Fruit fly (Drosophila melanogaster) whole organism, embryonic: Measurements from ENCODE around the gene CG1951.

Experiments
- Aef1 ChIP-seq: fragments of 200-800 bp; sonication (Bioruptor generic); IDR thresholded peaks from 3 replicates; pipeline ENCODE4 v1.3.6; 2022; ENCODE audit warnings: missing biosample characterization, missing genetic modification characterization
- Atf6 ChIP-seq: fragments of 200-800 bp; sonication (Bioruptor generic); IDR thresholded peaks from 2 replicates; pipeline ENCODE4 v1.3.6; 2022; ENCODE audit warnings: missing biosample characterization, missing genetic modification characterization
- Blimp-1 ChIP-seq: fragments of 200-800 bp; sonication (Bioruptor generic); optimal IDR thresholded peaks from 3 replicates; lab custom pipeline; 2018; ENCODE audit warnings: missing biosample characterization, missing genetic modification characterization, mild to moderate bottlenecking, moderate library complexity, missing genetic modification reagents
- CG10959 ChIP-seq: fragments of 200-800 bp; sonication (Bioruptor generic); IDR thresholded peaks from 2 replicates; pipeline ENCODE4 v1.3.6; 2022; ENCODE audit warnings: missing biosample characterization, missing genetic modification characterization
- CG11085 ChIP-seq: fragments of 200-800 bp; sonication (Bioruptor generic); IDR thresholded peaks from 2 replicates; pipeline ENCODE4 v1.3.6; 2022; ENCODE audit warnings: missing biosample characterization, missing genetic modification characterization
- CG11247 ChIP-seq: fragments of 200-800 bp; sonication (Bioruptor generic); IDR thresholded peaks from 2 replicates; pipeline ENCODE4 v1.3.6; 2022; ENCODE audit warnings: missing biosample characterization, missing genetic modification characterization
- CG11456 ChIP-seq: fragments of 200-800 bp; sonication (Bioruptor generic); IDR thresholded peaks from 3 replicates; pipeline ENCODE4 v1.3.6; 2022; ENCODE audit warnings: missing biosample characterization, missing genetic modification characterization
- CG13624 ChIP-seq: fragments of 200-800 bp; sonication (Bioruptor generic); optimal IDR thresholded peaks from 2 replicates; lab custom pipeline; 2016; ENCODE audit warnings: missing biosample characterization, missing genetic modification characterization
- CG13775 ChIP-seq: fragments of 200-800 bp; sonication (Bioruptor generic); optimal IDR thresholded peaks from 3 replicates; lab custom pipeline; 2017; ENCODE audit warnings: missing biosample characterization, mild to moderate bottlenecking, missing genetic modification characterization
- CG14441 ChIP-seq: fragments of 200-800 bp; sonication (Bioruptor generic); IDR thresholded peaks from 2 replicates; pipeline ENCODE4 v1.3.6; 2022; ENCODE audit warnings: missing biosample characterization, missing genetic modification characterization
- CG14860 ChIP-seq: fragments of 200-800 bp; sonication (Bioruptor generic); IDR thresholded peaks from 3 replicates; pipeline ENCODE4 v1.3.6; 2022; ENCODE audit warnings: missing biosample characterization, missing genetic modification characterization; ENCODE audit not compliant: partially characterized antibody
- CG17802 ChIP-seq: fragments of 200-800 bp; sonication (Bioruptor generic); optimal IDR thresholded peaks from 2 replicates; lab custom pipeline; 2018; ENCODE audit warnings: missing biosample characterization, mild to moderate bottlenecking, missing genetic modification characterization, moderate library complexity
- CG17829 ChIP-seq: fragments of 200-800 bp; optimal IDR thresholded peaks from 2 replicates; lab custom pipeline; 2019; ENCODE audit warnings: missing biosample characterization, mild to moderate bottlenecking, missing genetic modification characterization, moderate library complexity
- CG18011 ChIP-seq: fragments of 200-800 bp; sonication (Bioruptor generic); optimal IDR thresholded peaks from 2 replicates; lab custom pipeline; 2017; ENCODE audit warnings: missing biosample characterization, missing genetic modification characterization, mild to moderate bottlenecking, moderate library complexity, missing genotype
- CG1832 ChIP-seq: fragments of 200-800 bp; sonication (Bioruptor generic); optimal IDR thresholded peaks from 2 replicates; lab custom pipeline; 2017; ENCODE audit warnings: missing biosample characterization, mild to moderate bottlenecking, missing genetic modification characterization, inconsistent platforms
- CG2678 ChIP-seq: fragments of 200-800 bp; sonication (Bioruptor generic); optimal IDR thresholded peaks from 3 replicates; lab custom pipeline; 2019; ENCODE audit warnings: missing biosample characterization, mild to moderate bottlenecking, missing genetic modification characterization, moderate library complexity
- CG30431 ChIP-seq: fragments of 200-800 bp; sonication (Bioruptor generic); optimal IDR thresholded peaks from 2 replicates; lab custom pipeline; 2017; ENCODE audit warnings: missing biosample characterization, missing genetic modification characterization
- CG3065 ChIP-seq: fragments of 200-800 bp; sonication (Bioruptor generic); optimal IDR thresholded peaks from 2 replicates; lab custom pipeline; 2016; ENCODE audit warnings: missing biosample characterization, missing genetic modification characterization
- CG31224 ChIP-seq: fragments of 200-800 bp; sonication (Bioruptor generic); IDR thresholded peaks from 2 replicates; pipeline ENCODE4 v1.3.6; 2022; ENCODE audit warnings: missing biosample characterization, missing genetic modification characterization
- CG34422 ChIP-seq: fragments of 200-800 bp; sonication (Bioruptor generic); IDR thresholded peaks from 3 replicates; pipeline ENCODE4 v1.3.6; 2022; ENCODE audit warnings: missing biosample characterization, missing genetic modification characterization
- CG4424 ChIP-seq: fragments of 200-800 bp; sonication (Bioruptor generic); optimal IDR thresholded peaks from 3 replicates; lab custom pipeline; 2016; ENCODE audit warnings: missing biosample characterization, missing genetic modification characterization
- CG6175 ChIP-seq: fragments of 200-800 bp; sonication (Bioruptor generic); IDR thresholded peaks from 3 replicates; pipeline ENCODE4 v1.3.6; 2022; ENCODE audit warnings: missing biosample characterization, missing genetic modification characterization
- CG6765 ChIP-seq: fragments of 200-800 bp; sonication (Bioruptor generic); optimal IDR thresholded peaks from 3 replicates; lab custom pipeline; 2017; ENCODE audit warnings: missing biosample characterization, mild to moderate bottlenecking, missing genetic modification characterization
- CG6791 ChIP-seq: fragments of 200-800 bp; sonication (Bioruptor generic); IDR thresholded peaks from 3 replicates; pipeline ENCODE4 v1.3.6; 2022; ENCODE audit warnings: missing biosample characterization, missing genetic modification characterization; ENCODE audit not compliant: partially characterized antibody
- CG7786 ChIP-seq: fragments of 200-800 bp; sonication (Bioruptor generic); optimal IDR thresholded peaks from 2 replicates; lab custom pipeline; 2016; ENCODE audit warnings: missing biosample characterization, missing genetic modification characterization
- CG8944 ChIP-seq: fragments of 200-800 bp; sonication (Bioruptor generic); optimal IDR thresholded peaks from 3 replicates; lab custom pipeline; 2016; ENCODE audit warnings: missing biosample characterization, missing genetic modification characterization
- Dfd ChIP-seq, 2 experiments: fragments of >200 bp; optimal IDR thresholded peaks; 2 replicates each; lab custom pipeline; 2017; ENCODE audit warnings: missing biosample characterization in 2 of 2, missing genetic modification characterization in 2 of 2
- ERR ChIP-seq: fragments of 200-800 bp; sonication (Bioruptor generic); optimal IDR thresholded peaks from 2 replicates; lab custom pipeline; 2016; ENCODE audit warnings: missing biosample characterization, missing genetic modification characterization
- Eip74EF ChIP-seq, 2 experiments: fragments of 200-800 bp in 1 of 2; fragments of >200 bp in 1 of 2; sonication (Bioruptor generic) in 1 of 2; optimal IDR thresholded peaks; 2 replicates each; lab custom pipeline; 2017 to 2019; ENCODE audit warnings: missing biosample characterization in 2 of 2, missing genetic modification characterization in 2 of 2, mild to moderate bottlenecking in 1 of 2, moderate library complexity in 1 of 2
- Fer3 ChIP-seq: fragments of 200-800 bp; sonication (Bioruptor generic); optimal IDR thresholded peaks from 2 replicates; lab custom pipeline; 2018; ENCODE audit warnings: missing biosample characterization, mild to moderate bottlenecking, missing genetic modification characterization, moderate library complexity
- Gsc ChIP-seq: fragments of 200-800 bp; sonication (Bioruptor generic); IDR thresholded peaks from 2 replicates; pipeline ENCODE4 v1.3.6; 2022; ENCODE audit warnings: missing biosample characterization, missing genetic modification characterization
- Hr39 ChIP-seq: fragments of >200 bp; optimal IDR thresholded peaks from 2 replicates; lab custom pipeline; 2017
- Lhr ChIP-seq: fragments of 200-800 bp; sonication (Bioruptor generic); optimal IDR thresholded peaks from 3 replicates; lab custom pipeline; 2017; ENCODE audit warnings: mild to moderate bottlenecking, missing biosample characterization, missing genetic modification reagents, missing genetic modification characterization
- Meics ChIP-seq: fragments of 200-800 bp; sonication (Bioruptor generic); optimal IDR thresholded peaks from 2 replicates; lab custom pipeline; 2017; ENCODE audit warnings: missing biosample characterization, mild to moderate bottlenecking, missing genetic modification characterization
- Mrtf ChIP-seq: fragments of 200-800 bp; sonication (Bioruptor generic); IDR thresholded peaks from 3 replicates; pipeline ENCODE4 v1.3.6; 2022; ENCODE audit warnings: missing biosample characterization, missing genetic modification characterization
- Poxn ChIP-seq: fragments of 200-800 bp; sonication (Bioruptor generic); IDR thresholded peaks from 2 replicates; pipeline ENCODE4 v1.3.6; 2022; ENCODE audit warnings: missing biosample characterization, missing genetic modification characterization
- Ptx1 ChIP-seq: fragments of 200-800 bp; sonication (Bioruptor generic); IDR thresholded peaks from 2 replicates; pipeline ENCODE4 v1.3.6; 2022; ENCODE audit warnings: missing biosample characterization, missing genetic modification characterization
- Six4 ChIP-seq: fragments of 200-800 bp; sonication (Bioruptor generic); optimal IDR thresholded peaks from 2 replicates; lab custom pipeline; 2016; ENCODE audit warnings: missing biosample characterization, missing genetic modification characterization
- Tbp ChIP-seq: fragments of >200 bp; optimal IDR thresholded peaks from 2 replicates; lab custom pipeline; 2018; ENCODE audit warnings: missing biosample characterization, missing genetic modification characterization
- Trl ChIP-seq, 3 experiments: fragments of >200 bp in 2 of 3; fragments of 200-800 bp in 1 of 3; sonication (Bioruptor generic) in 1 of 3; optimal IDR thresholded peaks; 2 replicates in 1 of 3; 3 replicates in 2 of 3; lab custom pipeline; 2016 to 2017; ENCODE audit warnings: missing biosample characterization in 1 of 3, missing genetic modification characterization in 1 of 3
- Vsx1 ChIP-seq: fragments of 200-800 bp; sonication (Bioruptor generic); optimal IDR thresholded peaks from 2 replicates; lab custom pipeline; 2017; ENCODE audit warnings: missing biosample characterization, mild to moderate bottlenecking, missing genetic modification characterization, missing genetic modification reagents
- ato ChIP-seq: fragments of 200-800 bp; sonication (Bioruptor generic); IDR thresholded peaks from 2 replicates; pipeline ENCODE4 v1.3.6; 2022; ENCODE audit warnings: missing biosample characterization, missing genetic modification characterization; ENCODE audit not compliant: partially characterized antibody
- disco-r ChIP-seq: fragments of 200-800 bp; sonication (Bioruptor generic); optimal IDR thresholded peaks from 2 replicates; lab custom pipeline; 2016; ENCODE audit warnings: missing biosample characterization, missing genetic modification characterization
- hb ChIP-seq: fragments of 200-800 bp; sonication (Bioruptor generic); IDR thresholded peaks from 3 replicates; pipeline ENCODE4 v1.3.6; 2022; ENCODE audit warnings: missing biosample characterization, missing genetic modification characterization; ENCODE audit not compliant: partially characterized antibody
- hth ChIP-seq: fragments of >200 bp; optimal IDR thresholded peaks from 2 replicates; lab custom pipeline; 2017; ENCODE audit warnings: inconsistent platforms
- kah ChIP-seq: fragments of 200-800 bp; sonication (Bioruptor generic); optimal IDR thresholded peaks from 2 replicates; lab custom pipeline; 2018; ENCODE audit warnings: missing biosample characterization, mild to moderate bottlenecking, missing genetic modification characterization
- prd ChIP-seq, 3 experiments: fragments of >200 bp in 2 of 3; fragments of 200-800 bp in 1 of 3; sonication (Bioruptor generic) in 1 of 3; optimal IDR thresholded peaks in 2 of 3; IDR thresholded peaks in 1 of 3; 2 replicates in 2 of 3; 3 replicates in 1 of 3; pipeline versions ENCODE4 v1.3.6 to Lab custom; 2017 to 2022; ENCODE audit warnings: missing biosample characterization in 1 of 3, missing genetic modification characterization in 1 of 3
- twi ChIP-seq: fragments of 200-800 bp; optimal IDR thresholded peaks from 2 replicates; lab custom pipeline; 2019; ENCODE audit warnings: missing biosample characterization, mild to moderate bottlenecking, missing genetic modification characterization, moderate library complexity

Gene CG1951

DNA sequence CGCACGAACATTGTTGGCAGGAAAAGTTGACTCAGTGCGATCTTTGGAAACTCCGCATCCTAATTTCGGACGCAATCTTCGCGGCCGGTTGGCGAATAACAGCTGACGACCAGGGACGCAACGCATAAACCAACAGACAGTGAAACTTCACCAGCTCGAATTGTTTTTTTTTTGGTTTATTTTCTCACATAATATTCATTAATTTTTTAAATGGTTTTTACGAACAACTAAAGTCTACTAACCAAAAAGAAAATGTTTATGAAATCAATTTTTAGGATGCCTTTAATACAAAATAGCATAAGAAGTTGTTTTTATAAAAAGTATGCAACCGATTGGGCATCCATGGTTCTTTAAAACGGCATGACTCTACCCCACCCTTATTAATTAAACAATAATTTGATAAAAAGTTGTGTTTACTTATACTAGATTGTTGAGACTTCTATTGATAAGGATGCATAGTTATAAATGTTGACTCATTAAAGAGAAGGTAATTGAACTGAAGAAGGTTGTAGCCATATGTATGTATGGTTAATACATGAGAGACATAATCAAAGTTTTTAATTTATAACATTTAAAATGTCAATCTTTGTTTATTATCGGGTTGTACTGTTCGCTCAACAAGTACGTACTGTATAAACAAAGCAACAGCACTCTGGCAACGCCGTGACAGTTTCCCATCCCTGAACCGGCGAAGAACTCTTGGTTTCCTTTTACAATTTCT is 7.0 kb downstream of the CG1951 start, which contains the start of the genes beta4GalNAcTB and Cpsf100 (continued):
- TF ChIP-seq disco-r (GFP tag; lab: Kevin White, UChicago) (no peak), CG6765 (GFP tag; lab: Kevin White, UChicago) (peak; percentile 47), Vsx1 (no peak), CG17829 (tag; lab: Kevin White, UChicago) (peak; percentile 56), CG11456 (GFP tag; lab: Robert Waterston, UW) (peak; percentile 68; the same call in 2 of the 3 replicates), CG6791 (GFP tag; lab: Robert Waterston, UW) (no peak), CG11247 (GFP tag; lab: Robert Waterston, UW) (peak; percentile 61), CG1832 (GFP tag; lab: Kevin White, UChicago) (no peak), CG34422 (peak; percentile 70), Meics (GFP tag; lab: Kevin White, UChicago) (peak; percentile 79), Six4 (GFP tag; lab: Kevin White, UChicago) (peak; percentile 49), CG18011 (GFP tag; lab: Kevin White, UChicago) (peak; percentile 46), CG31224 (GFP tag; lab: Robert Waterston, UW) (peak; percentile 27; the same call in 1 of the 2 replicates), CG13775 (GFP tag; lab: Kevin White, UChicago) (peak; percentile 89), Trl (optimal IDR thresholded peaks at IDR 0.05; lab: Kevin White, UChicago) (no peak), Trl (GFP tag; optimal IDR thresholded peaks at IDR 0.05; lab: Kevin White, UChicago) (peak; percentile 48), CG17802 (tag; lab: Kevin White, UChicago) (no peak), CG13624 (peak; percentile 41), kah (GFP tag; lab: Kevin White, UChicago) (peak; percentile 6), Fer3 (tag; lab: Kevin White, UChicago) (peak; percentile 53), CG14860 (no peak), CG7786 (GFP tag; lab: Kevin White, UChicago) (peak; percentile 20), Dfd (GFP tag; optimal IDR thresholded peaks at IDR 0.05; lab: Kevin White, UChicago) (no peak), Mrtf (GFP tag; lab: Robert Waterston, UW) (peak; percentile 29; the same call in 1 of the 3 replicates), CG11085 (peak; percentile 72), Blimp-1 (GFP tag; lab: Kevin White, UChicago) (no peak), hth (lab: Kevin White, UChicago) (no peak), CG2678 (tag; lab: Kevin White, UChicago) (peak; percentile 83), CG30431 (GFP tag; lab: Kevin White, UChicago) (peak; percentile 64), twi (tag; lab: Kevin White, UChicago) (peak; percentile 70), Ptx1 (GFP tag; lab: Robert Waterston, UW) (peak; percentile 80), Gsc (GFP tag; lab: Robert Waterston, UW) (no peak), Aef1 (GFP tag; lab: Robert Waterston, UW) (peak; percentile 59), CG10959 (GFP tag; lab: Robert Waterston, UW) (peak; percentile 42; the same call in 1 of the 2 replicates), CG8944 (peak; percentile 35), Eip74EF (GFP tag; optimal IDR thresholded peaks at IDR 0.05; lab: Kevin White, UChicago) (peak in 1 of 2 experiments; percentile 50), ato (GFP tag; lab: Robert Waterston, UW) (no peak), CG6175 (GFP tag; lab: Robert Waterston, UW) (0 out of 3 replicates have a peak, but pooled peaks have one; percentile 25), CG3065 (GFP tag; lab: Kevin White, UChicago) (peak; percentile 8), Atf6 (GFP tag; lab: Robert Waterston, UW) (peak; percentile 42; the same call in 1 of the 2 replicates), CG4424 (GFP tag; lab: Kevin White, UChicago) (peak; percentile 87), Hr39 (lab: Kevin White, UChicago) (no peak), Poxn (0 out of 2 replicates have a peak, but pooled peaks have one; percentile 25), Lhr (peak; percentile 11), hb (GFP tag; lab: Robert Waterston, UW) (no peak), Tbp (GFP tag; lab: Kevin White, UChicago) (no peak), ERR (GFP tag; lab: Kevin White, UChicago) (no peak), CG14441 (peak; percentile 71), prd (optimal IDR thresholded peaks at IDR 0.05; lab: Kevin White, UChicago) (no peak), prd (GFP tag; IDR thresholded peaks at IDR 0.05; lab: Robert Waterston, UW) (peak; percentile 77)
